Fruit fly (Drosophila melanogaster): Measurements from ENCODE around the gene CG7333.

Gene CG7333

dm6 chr3R:19587652-19588051, 12.8 kb upstream of the CG7333 start:
- TF ChIP-seq svp (GFP tag) (peak; percentile 74), Hr4 (GFP tag; optimal IDR thresholded peaks at IDR 0.05) (no peak)

- TF ChIP-seq vri (GFP tag; optimal IDR thresholded peaks at IDR 0.05) (no peak), acj6 (GFP tag; optimal IDR thresholded peaks at IDR 0.05) (no peak), dsx (GFP tag; optimal IDR thresholded peaks at IDR 0.05; ENCODE audit: poor library complexity, severe bottlenecking) (no peak), Hr39 (GFP tag; optimal IDR thresholded peaks at IDR 0.05) (no peak), CG1621 (tag; optimal IDR thresholded peaks at IDR 0.05) (no peak), pdm3 (GFP tag; optimal IDR thresholded peaks at IDR 0.05) (no peak), Met (GFP tag; optimal IDR thresholded peaks at IDR 0.05) (no peak), Hr4 (GFP tag; optimal IDR thresholded peaks at IDR 0.05) (no peak), CG7368 (GFP tag; optimal IDR thresholded peaks at IDR 0.05) (no peak), Smox (GFP tag; optimal IDR thresholded peaks at IDR 0.05) (no peak), Sox14 (GFP tag; optimal IDR thresholded peaks at IDR 0.05) (no peak)
Measured at dm6 chr3R:19598855-19599254, 1.6 kb upstream of the CG7333 start, which contains the start of gene Cpr92A. Gene Cpr92A (minus strand): TSS chr3R:19598955.

dm6 chr3R:19602996-19603395, 2.6 kb downstream of the CG7333 start, which contains the start of gene CG7342:
Gene CG7342 (plus strand): TSS chr3R:19603375.
- TF ChIP-seq fkh (GFP tag; optimal IDR thresholded peaks at IDR 0.05) (no peak), Eip78C (GFP tag) (no peak), Smox (GFP tag; optimal IDR thresholded peaks at IDR 0.05) (peak; percentile 65), CG6276 (GFP tag; optimal IDR thresholded peaks at IDR 0.05) (no peak), CG3032 (tag; optimal IDR thresholded peaks at IDR 0.05) (no peak), CG10631 (GFP tag; optimal IDR thresholded peaks at IDR 0.05) (no peak), CG10669 (GFP tag; optimal IDR thresholded peaks at IDR 0.05) (no peak), topi (GFP tag; optimal IDR thresholded peaks at IDR 0.05) (no peak), Eip93F (GFP tag; optimal IDR thresholded peaks at IDR 0.05) (no peak), CG6854 (GFP tag; optimal IDR thresholded peaks at IDR 0.05) (no peak), Blimp-1 (GFP tag; optimal IDR thresholded peaks at IDR 0.05) (no peak), net (GFP tag; optimal IDR thresholded peaks at IDR 0.05) (no peak), achi (GFP tag; optimal IDR thresholded peaks at IDR 0.05) (no peak), CG11902 (GFP tag; optimal IDR thresholded peaks at IDR 0.05) (no peak), vri (GFP tag; optimal IDR thresholded peaks at IDR 0.05) (peak; percentile 67), Lpt (GFP tag; optimal IDR thresholded peaks at IDR 0.05) (no peak), Ets21C (GFP tag; optimal IDR thresholded peaks at IDR 0.05) (peak; percentile 31), Met (GFP tag; optimal IDR thresholded peaks at IDR 0.05) (peak; percentile 67), Hr4 (GFP tag; optimal IDR thresholded peaks at IDR 0.05) (no peak), lz (GFP tag; optimal IDR thresholded peaks at IDR 0.05) (peak; percentile 51), Sox15 (GFP tag; optimal IDR thresholded peaks at IDR 0.05) (no peak), svp (GFP tag) (peak; percentile 83), CG15336 (GFP tag; IDR thresholded peaks at IDR 0.05) (no peak), CG11762 (GFP tag; optimal IDR thresholded peaks at IDR 0.05; ENCODE audit: insufficient read depth) (no peak), Sox102F (GFP tag; optimal IDR thresholded peaks at IDR 0.05) (peak; percentile 71), pdm3 (GFP tag; optimal IDR thresholded peaks at IDR 0.05) (no peak), CG6163 (GFP tag; IDR thresholded peaks at IDR 0.05) (no peak), Ets96B (tag; optimal IDR thresholded peaks at IDR 0.05) (no peak), CG3919 (GFP tag; optimal IDR thresholded peaks at IDR 0.05) (no peak), OdsH (GFP tag; optimal IDR thresholded peaks at IDR 0.05) (no peak), dac (GFP tag; optimal IDR thresholded peaks at IDR 0.05) (no peak), CG8119 (GFP tag; IDR thresholded peaks at IDR 0.05) (no peak), CG7368 (GFP tag; optimal IDR thresholded peaks at IDR 0.05) (no peak), salr (GFP tag; optimal IDR thresholded peaks at IDR 0.05) (no peak), CG8319 (GFP tag; optimal IDR thresholded peaks at IDR 0.05) (no peak), fd59A (GFP tag; optimal IDR thresholded peaks at IDR 0.05) (no peak), dsx (GFP tag; optimal IDR thresholded peaks at IDR 0.05; ENCODE audit: poor library complexity, severe bottlenecking) (no peak), Gug (GFP tag; IDR thresholded peaks at IDR 0.05) (no peak), acj6 (GFP tag; optimal IDR thresholded peaks at IDR 0.05) (no peak), CG31627 (GFP tag; optimal IDR thresholded peaks at IDR 0.05) (peak; percentile 64), ss (GFP tag; optimal IDR thresholded peaks at IDR 0.05) (no peak), Hr39 (GFP tag; optimal IDR thresholded peaks at IDR 0.05) (peak; percentile 65), CG8632 (GFP tag; optimal IDR thresholded peaks at IDR 0.05) (no peak), cyc (GFP tag; optimal IDR thresholded peaks at IDR 0.05) (no peak), CG6808 (GFP tag; optimal IDR thresholded peaks at IDR 0.05) (no peak)
